Worm (Caenorhabditis elegans): Measurements from ENCODE around the gene C17H12.2.

The C17H12.2 gene

ce11 chrIV:6790438-6791124 is at the start of gene C17H12.2, which contains the start of gene vha-8 (continued):
- TF ChIP-seq snpc-4 (GFP tag; optimal IDR thresholded peaks at IDR 0.05), result peak; percentile 45
- peak; percentile 29 to 68 (median 56) for TF ChIP-seq snpc-4 (tag; optimal IDR thresholded peaks at IDR 0.05)
- TF ChIP-seq dpl-1 (GFP tag; optimal IDR thresholded peaks at IDR 0.05), result peak; percentile 4
- TF ChIP-seq dox-1 (GFP tag; IDR thresholded peaks at IDR 0.05), result peak; percentile 78
- no peak for TF ChIP-seq lsy-27 (tag; optimal IDR thresholded peaks at IDR 0.05; ENCODE audit: borderline replicate concordance, insufficient read depth)
- TF ChIP-seq ztf-6 (GFP tag; IDR thresholded peaks at IDR 0.05), result peak; percentile 66; the same call in 1 of the 2 replicates
- peak; percentile 91 for TF ChIP-seq ceh-27 (GFP tag; optimal IDR thresholded peaks at IDR 0.05)
- TF ChIP-seq snpc-1.1 (tag; optimal IDR thresholded peaks at IDR 0.05; ENCODE audit: insufficient read depth), result no peak
- no peak for TF ChIP-seq egrh-3 (GFP tag; IDR thresholded peaks at IDR 0.05)
- TF ChIP-seq let-607 (tag; optimal IDR thresholded peaks at IDR 0.05), result peak in 1 of 2 experiments; percentile 19
- TF ChIP-seq aptf-2 (GFP tag; conservative IDR thresholded peaks at IDR 0.05), result no peak; the same call in 1 of the 2 replicates
- TF ChIP-seq tbp1 (GFP tag; optimal IDR thresholded peaks at IDR 0.05), result peak; percentile 48
- no peak for TF ChIP-seq Y79H2A.3 (GFP tag; conservative IDR thresholded peaks at IDR 0.05)
- no peak for TF ChIP-seq mes-4 (tag; optimal IDR thresholded peaks at IDR 0.05)
- no peak for TF ChIP-seq F10E7.11 (tag; optimal IDR thresholded peaks at IDR 0.05)
- TF ChIP-seq somi-1 (GFP tag; optimal IDR thresholded peaks at IDR 0.05), result peak; percentile 73
- peak; percentile 41 for TF ChIP-seq efl-1 (GFP tag; optimal IDR thresholded peaks at IDR 0.05)
- TF ChIP-seq zim-3 (tag; optimal IDR thresholded peaks at IDR 0.05), result no peak
- TF ChIP-seq attf-5 (GFP tag; optimal IDR thresholded peaks at IDR 0.05), result peak; percentile 96
- TF ChIP-seq F39B2.1 (GFP tag; IDR thresholded peaks at IDR 0.05), result no peak
- TF ChIP-seq sea-2 (GFP tag; IDR thresholded peaks at IDR 0.05), result no peak
- TF ChIP-seq ztf-25 (GFP tag; IDR thresholded peaks at IDR 0.05), result no peak
- peak; percentile 9 for TF ChIP-seq gei-17 (GFP tag; optimal IDR thresholded peaks at IDR 0.05)
- 0 out of 2 replicates have a peak, but pooled peaks have one; percentile 10 for TF ChIP-seq cebp-2 (GFP tag; IDR thresholded peaks at IDR 0.05)
- TF ChIP-seq egl-44 (GFP tag; IDR thresholded peaks at IDR 0.05), result 0 out of 2 replicates have a peak, but pooled peaks have one; percentile 51
- TF ChIP-seq Y53G8AR.9 (GFP tag; conservative IDR thresholded peaks at IDR 0.05), result peak; percentile 80; the same call in 1 of the 2 replicates
- no peak for TF ChIP-seq Y95B8A.8 (GFP tag; IDR thresholded peaks at IDR 0.05)
- no peak for TF ChIP-seq die-1 (tag; optimal IDR thresholded peaks at IDR 0.05)
- no peak for TF ChIP-seq ama-1 (optimal IDR thresholded peaks at IDR 0.05)
- no peak for TF ChIP-seq ama-1 (GFP tag; optimal IDR thresholded peaks at IDR 0.05)
- no peak for TF ChIP-seq nfya-1 (tag; optimal IDR thresholded peaks at IDR 0.05; ENCODE audit: borderline replicate concordance, insufficient read depth)
- peak; percentile 28; the same call in 1 of the 2 replicates for TF ChIP-seq hmg-1.2 (GFP tag; IDR thresholded peaks at IDR 0.05)
- no peak for TF ChIP-seq ceh-58 (GFP tag; IDR thresholded peaks at IDR 0.05)
- peak; percentile 73 for TF ChIP-seq lin-54 (GFP tag; optimal IDR thresholded peaks at IDR 0.05)
- TF ChIP-seq repo-1 (tag; optimal IDR thresholded peaks at IDR 0.05), result peak; percentile 32
- TF ChIP-seq ceh-91 (GFP tag; IDR thresholded peaks at IDR 0.05), result peak; percentile 45
- no peak for TF ChIP-seq snpc-1.3 (tag; optimal IDR thresholded peaks at IDR 0.05; ENCODE audit: insufficient read depth)
- peak; percentile 76 for TF ChIP-seq madf-10 (tag; optimal IDR thresholded peaks at IDR 0.05)
- peak; percentile 59 for TF ChIP-seq ztf-26 (tag; optimal IDR thresholded peaks at IDR 0.05)
- no peak for TF ChIP-seq unc-130 (GFP tag; optimal IDR thresholded peaks at IDR 0.05)
- TF ChIP-seq lin-40 (tag; optimal IDR thresholded peaks at IDR 0.05), result peak; percentile 88
- TF ChIP-seq hrde-1 (tag; optimal IDR thresholded peaks at IDR 0.05; ENCODE audit: borderline replicate concordance), result no peak
- TF ChIP-seq pha-4 (tag; optimal IDR thresholded peaks at IDR 0.05), result peak; percentile 67
- TF ChIP-seq attf-3 (GFP tag; conservative IDR thresholded peaks at IDR 0.05), result 0 out of 2 replicates have a peak, but pooled peaks have one; percentile 42
- no peak for TF ChIP-seq rec-8 (tag; optimal IDR thresholded peaks at IDR 0.05)
